Fruit fly (Drosophila melanogaster) whole organism, embryonic: ENCODE results near the gene Actn3.
A peak's percentile ranks its signal among the peaks of the same experiment; 100 is the strongest.

Experiments
- Ada2b ChIP-seq: fragments of 200-800 bp; sonication (Bioruptor generic); IDR thresholded peaks from 2 replicates; pipeline ENCODE4 v1.3.6; 2022; ENCODE audit warnings: missing biosample characterization, missing genetic modification characterization
- Antp ChIP-seq: fragments of 200-800 bp; sonication (Bioruptor generic); optimal IDR thresholded peaks from 3 replicates; lab custom pipeline; 2016; ENCODE audit warnings: missing biosample characterization, missing genetic modification characterization
- Atf-2 ChIP-seq: fragments of 200-800 bp; sonication (Bioruptor generic); optimal IDR thresholded peaks from 2 replicates; lab custom pipeline; 2016; ENCODE audit warnings: missing biosample characterization, missing genetic modification characterization
- CG12104 ChIP-seq: fragments of 200-800 bp; sonication (Bioruptor generic); optimal IDR thresholded peaks from 3 replicates; lab custom pipeline; 2016; ENCODE audit warnings: missing biosample characterization, missing genetic modification characterization
- CG15514 ChIP-seq: fragments of 200-800 bp; sonication (Bioruptor generic); optimal IDR thresholded peaks from 3 replicates; lab custom pipeline; 2017; ENCODE audit warnings: missing biosample characterization, missing genetic modification characterization, mild to moderate bottlenecking, moderate library complexity, missing genetic modification reagents
- CG15601 ChIP-seq: fragments of 200-800 bp; sonication (Bioruptor generic); optimal IDR thresholded peaks from 3 replicates; lab custom pipeline; 2019; ENCODE audit warnings: missing biosample characterization, mild to moderate bottlenecking, missing genetic modification characterization, moderate library complexity
- CG17328 ChIP-seq: fragments of 200-800 bp; sonication (Bioruptor generic); IDR thresholded peaks from 2 replicates; pipeline ENCODE4 v1.3.6; 2022; ENCODE audit warnings: missing biosample characterization, missing genetic modification characterization
- CG17359 ChIP-seq: fragments of 200-800 bp; sonication (Bioruptor generic); optimal IDR thresholded peaks from 3 replicates; lab custom pipeline; 2018; ENCODE audit warnings: missing biosample characterization, mild to moderate bottlenecking, missing genetic modification characterization, moderate library complexity
- CG18011 ChIP-seq: fragments of 200-800 bp; sonication (Bioruptor generic); optimal IDR thresholded peaks from 2 replicates; lab custom pipeline; 2017; ENCODE audit warnings: missing biosample characterization, missing genetic modification characterization, mild to moderate bottlenecking, moderate library complexity, missing genotype
- CG2199 ChIP-seq: fragments of 200-800 bp; sonication (Bioruptor generic); IDR thresholded peaks from 3 replicates; pipeline ENCODE4 v1.3.6; 2022; ENCODE audit warnings: missing biosample characterization, missing genetic modification characterization
- CG2889 ChIP-seq: fragments of 200-800 bp; sonication (Bioruptor generic); IDR thresholded peaks from 3 replicates; pipeline ENCODE4 v1.3.6; 2022; ENCODE audit warnings: missing biosample characterization, missing genetic modification characterization
- CG30431 ChIP-seq: fragments of 200-800 bp; sonication (Bioruptor generic); optimal IDR thresholded peaks from 2 replicates; lab custom pipeline; 2017; ENCODE audit warnings: missing biosample characterization, missing genetic modification characterization
- CG32767 ChIP-seq: fragments of 200-800 bp; sonication (Bioruptor generic); IDR thresholded peaks from 2 replicates; pipeline ENCODE4 v1.3.6; 2022; ENCODE audit warnings: missing biosample characterization, missing genetic modification characterization
- CG34376 ChIP-seq: fragments of 200-800 bp; sonication (Bioruptor generic); optimal IDR thresholded peaks from 2 replicates; lab custom pipeline; 2018; ENCODE audit warnings: missing biosample characterization, mild to moderate bottlenecking, missing genetic modification characterization
- CG3995 ChIP-seq: fragments of 200-800 bp; sonication (Bioruptor generic); optimal IDR thresholded peaks from 3 replicates; lab custom pipeline; 2016; ENCODE audit warnings: missing biosample characterization, missing genetic modification characterization
- CG4328 ChIP-seq: fragments of 200-800 bp; sonication (Bioruptor generic); optimal IDR thresholded peaks from 3 replicates; lab custom pipeline; 2017; ENCODE audit warnings: missing biosample characterization, missing genetic modification reagents, missing genetic modification characterization
- CG4617 ChIP-seq: fragments of 200-800 bp; sonication (Bioruptor generic); optimal IDR thresholded peaks from 3 replicates; lab custom pipeline; 2016; ENCODE audit warnings: missing biosample characterization, missing genetic modification characterization, borderline replicate concordance
- CG8388 ChIP-seq: fragments of 200-800 bp; sonication (Bioruptor generic); optimal IDR thresholded peaks from 2 replicates; lab custom pipeline; 2019; ENCODE audit warnings: missing biosample characterization, mild to moderate bottlenecking, missing genetic modification characterization, moderate library complexity
- CG9727 ChIP-seq: fragments of 200-800 bp; sonication (Bioruptor generic); optimal IDR thresholded peaks from 3 replicates; lab custom pipeline; 2017; ENCODE audit warnings: missing biosample characterization, mild to moderate bottlenecking, missing genetic modification characterization
- CG9797 ChIP-seq: fragments of 200-800 bp; sonication (Bioruptor generic); optimal IDR thresholded peaks from 3 replicates; lab custom pipeline; 2018; ENCODE audit warnings: missing biosample characterization, mild to moderate bottlenecking, missing genetic modification characterization
- CHES-1-like ChIP-seq: fragments of 200-800 bp; sonication (Bioruptor generic); optimal IDR thresholded peaks from 2 replicates; lab custom pipeline; 2016; ENCODE audit warnings: missing biosample characterization, missing genetic modification characterization
- CTCF ChIP-seq: fragments of 200-800 bp; sonication (Bioruptor generic); optimal IDR thresholded peaks from 2 replicates; lab custom pipeline; 2017; ENCODE audit warnings: missing biosample characterization, mild to moderate bottlenecking, missing genetic modification characterization, moderate library complexity
- Dp ChIP-seq: fragments of 200-800 bp; sonication (Bioruptor generic); optimal IDR thresholded peaks from 2 replicates; lab custom pipeline; 2018; ENCODE audit warnings: missing biosample characterization, mild to moderate bottlenecking, missing genetic modification characterization, moderate library complexity
- Ets65A ChIP-seq: fragments of 200-800 bp; sonication (Bioruptor generic); peaks from one replicate; lab custom pipeline; 2016; ENCODE audit warnings: missing biosample characterization, missing genetic modification characterization
- Fer3 ChIP-seq: fragments of 200-800 bp; sonication (Bioruptor generic); optimal IDR thresholded peaks from 2 replicates; lab custom pipeline; 2018; ENCODE audit warnings: missing biosample characterization, mild to moderate bottlenecking, missing genetic modification characterization, moderate library complexity
- H2.0 ChIP-seq: fragments of 200-800 bp; sonication (Bioruptor generic); IDR thresholded peaks from 2 replicates; pipeline ENCODE4 v1.3.6; 2022; ENCODE audit warnings: missing biosample characterization, missing genetic modification characterization
- HLH54F ChIP-seq: fragments of 200-800 bp; sonication (Bioruptor generic); optimal IDR thresholded peaks from 3 replicates; lab custom pipeline; 2016; ENCODE audit warnings: missing biosample characterization, missing genetic modification characterization
- Hr39 ChIP-seq: fragments of >200 bp; optimal IDR thresholded peaks from 2 replicates; lab custom pipeline; 2017
- Meics ChIP-seq: fragments of 200-800 bp; sonication (Bioruptor generic); optimal IDR thresholded peaks from 2 replicates; lab custom pipeline; 2017; ENCODE audit warnings: missing biosample characterization, mild to moderate bottlenecking, missing genetic modification characterization
- Nf-YB ChIP-seq: fragments of 200-800 bp; sonication (Bioruptor generic); optimal IDR thresholded peaks from 3 replicates; lab custom pipeline; 2019; ENCODE audit warnings: missing biosample characterization, mild to moderate bottlenecking, missing genetic modification characterization, moderate library complexity
- Sin3A ChIP-seq: fragments of >200 bp; optimal IDR thresholded peaks from 2 replicates; lab custom pipeline; 2018
- Sry-β ChIP-seq: fragments of 200-800 bp; sonication (Bioruptor generic); optimal IDR thresholded peaks from 2 replicates; lab custom pipeline; 2018; ENCODE audit warnings: missing biosample characterization, mild to moderate bottlenecking, missing genetic modification characterization, moderate library complexity
- Stat92E ChIP-seq, 3 experiments: fragments of >200 bp in 2 of 3; fragments of 200-800 bp in 1 of 3; sonication (Bioruptor generic) in 1 of 3; optimal IDR thresholded peaks; 2 replicates each; lab custom pipeline; 2017 to 2019; ENCODE audit warnings: missing biosample characterization in 3 of 3, missing genetic modification characterization in 3 of 3, mild to moderate bottlenecking in 1 of 3, moderate library complexity in 1 of 3
- YL-1 ChIP-seq: fragments of 200-800 bp; sonication (Bioruptor generic); optimal IDR thresholded peaks from 3 replicates; lab custom pipeline; 2017; ENCODE audit warnings: missing biosample characterization, mild to moderate bottlenecking, missing genetic modification characterization
- amos ChIP-seq: fragments of 200-800 bp; sonication (Bioruptor generic); IDR thresholded peaks from 2 replicates; pipeline ENCODE4 v1.3.6; 2022; ENCODE audit warnings: missing biosample characterization, missing genetic modification characterization; ENCODE audit not compliant: partially characterized antibody
- danr ChIP-seq: fragments of 200-800 bp; sonication (Bioruptor generic); IDR thresholded peaks from 2 replicates; pipeline ENCODE4 v1.3.6; 2022; ENCODE audit warnings: missing biosample characterization, missing genetic modification characterization
- dimm ChIP-seq: fragments of 200-800 bp; sonication (Bioruptor generic); IDR thresholded peaks from 2 replicates; pipeline ENCODE4 v1.3.6; 2022; ENCODE audit warnings: missing biosample characterization, missing genetic modification characterization
- dm ChIP-seq: fragments of 200-800 bp; sonication (Bioruptor generic); optimal IDR thresholded peaks from 3 replicates; lab custom pipeline; 2016; ENCODE audit warnings: missing biosample characterization, missing genetic modification characterization
- emc ChIP-seq: fragments of 200-800 bp; sonication (Bioruptor generic); optimal IDR thresholded peaks from 2 replicates; lab custom pipeline; 2016; ENCODE audit warnings: missing biosample characterization, missing genetic modification characterization
- fru ChIP-seq: fragments of >200 bp; optimal IDR thresholded peaks from 2 replicates; lab custom pipeline; 2017
- gro ChIP-seq: fragments of 200-800 bp; sonication (Bioruptor generic); optimal IDR thresholded peaks from 2 replicates; lab custom pipeline; 2016; ENCODE audit warnings: missing biosample characterization, missing genetic modification characterization
- ind ChIP-seq: fragments of 200-800 bp; sonication (Bioruptor generic); optimal IDR thresholded peaks from 3 replicates; lab custom pipeline; 2016; ENCODE audit warnings: missing biosample characterization, missing genetic modification characterization
- insv ChIP-seq, 2 experiments: fragments of 200-800 bp; sonication (Bioruptor generic); optimal IDR thresholded peaks; 3 replicates each; lab custom pipeline; 2016 to 2018; ENCODE audit warnings: missing biosample characterization in 2 of 2, missing genetic modification characterization in 2 of 2
- lilli ChIP-seq: fragments of 200-800 bp; sonication (Bioruptor generic); optimal IDR thresholded peaks from 3 replicates; lab custom pipeline; 2016; ENCODE audit warnings: missing biosample characterization, missing genetic modification characterization
- pita ChIP-seq: fragments of 200-800 bp; sonication (Bioruptor generic); optimal IDR thresholded peaks from 2 replicates; lab custom pipeline; 2017; ENCODE audit warnings: missing biosample characterization, mild to moderate bottlenecking, missing genetic modification characterization
- ro ChIP-seq: fragments of 200-800 bp; sonication (Bioruptor generic); IDR thresholded peaks from 2 replicates; pipeline ENCODE4 v1.3.6; 2022; ENCODE audit warnings: missing biosample characterization, missing genetic modification characterization
- sc ChIP-seq, 3 experiments: fragments of >200 bp in 2 of 3; fragments of 200-800 bp in 1 of 3; sonication (Bioruptor generic) in 1 of 3; optimal IDR thresholded peaks; 2 replicates in 2 of 3; 3 replicates in 1 of 3; lab custom pipeline; 2017; ENCODE audit warnings: mild to moderate bottlenecking in 1 of 3, missing biosample characterization in 1 of 3, missing genetic modification characterization in 1 of 3, missing genetic modification reagents in 1 of 3
- seq ChIP-seq: fragments of 200-800 bp; sonication (Bioruptor generic); IDR thresholded peaks from 2 replicates; pipeline ENCODE4 v1.3.6; 2022; ENCODE audit warnings: missing biosample characterization, missing genetic modification characterization
- slbo ChIP-seq: fragments of 200-800 bp; sonication (Bioruptor generic); IDR thresholded peaks from 2 replicates; pipeline ENCODE4 v1.3.6; 2022; ENCODE audit warnings: missing biosample characterization, missing genetic modification characterization
- sug ChIP-seq: fragments of 200-800 bp; optimal IDR thresholded peaks from 2 replicates; lab custom pipeline; 2019; ENCODE audit warnings: missing biosample characterization, mild to moderate bottlenecking, missing genetic modification characterization, moderate library complexity
- tup ChIP-seq: fragments of 200-800 bp; sonication (Bioruptor generic); optimal IDR thresholded peaks from 2 replicates; lab custom pipeline; 2016; ENCODE audit warnings: missing biosample characterization, mild to moderate bottlenecking, missing genetic modification characterization, moderate library complexity
- unpg ChIP-seq: fragments of 200-800 bp; sonication (Bioruptor generic); optimal IDR thresholded peaks from 3 replicates; lab custom pipeline; 2018; ENCODE audit warnings: missing biosample characterization, mild to moderate bottlenecking, missing genetic modification characterization, moderate library complexity
- vvl ChIP-seq: fragments of 200-800 bp; sonication (Bioruptor generic); IDR thresholded peaks from 2 replicates; pipeline ENCODE4 v1.3.6; 2022; ENCODE audit warnings: missing biosample characterization, missing genetic modification characterization

The Actn3 gene

DNA sequence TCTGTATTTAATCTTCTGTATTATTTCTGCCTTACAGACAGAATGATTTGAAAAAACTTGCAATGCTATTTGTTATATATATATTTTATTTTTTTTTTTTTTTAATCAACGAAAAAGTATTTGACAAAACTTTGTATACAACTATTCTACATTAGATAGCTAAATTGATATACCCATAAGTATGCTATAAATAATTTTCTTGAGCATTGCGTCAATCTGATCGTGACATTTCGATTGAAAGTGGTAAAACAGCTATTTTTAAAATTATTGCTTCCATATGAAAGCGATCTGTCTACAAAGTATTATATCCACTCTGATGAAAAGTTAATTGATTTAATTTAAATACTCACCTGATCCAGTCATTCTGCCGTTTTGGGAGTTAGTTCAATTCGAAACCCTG is 6.6 kb upstream of the Actn3 start:
- TF ChIP-seq YL-1 (GFP tag; lab: Kevin White, UChicago), result no peak
- TF ChIP-seq Atf-2 (GFP tag; lab: Kevin White, UChicago), result no peak
- no peak for TF ChIP-seq Meics (GFP tag; lab: Kevin White, UChicago)
- no peak for TF ChIP-seq ro (GFP tag; lab: Robert Waterston, UW)
- no peak for TF ChIP-seq Hr39
- TF ChIP-seq CG32767 (GFP tag; lab: Robert Waterston, UW), result no peak
- no peak for TF ChIP-seq amos (GFP tag; lab: Robert Waterston, UW)
- TF ChIP-seq unpg, result no peak
- TF ChIP-seq CG2199 (GFP tag; lab: Robert Waterston, UW), result peak; percentile 13; the same call in 1 of the 3 replicates
- TF ChIP-seq CG4328 (GFP tag; lab: Kevin White, UChicago), result no peak
- no peak for TF ChIP-seq vvl (GFP tag; lab: Robert Waterston, UW)
- no peak for TF ChIP-seq insv (GFP tag; optimal IDR thresholded peaks at IDR 0.05; lab: Kevin White, UChicago)
- TF ChIP-seq CTCF (GFP tag; lab: Kevin White, UChicago), result peak; percentile 20
- TF ChIP-seq H2.0 (GFP tag; lab: Robert Waterston, UW), result no peak
- TF ChIP-seq Dp, result no peak
- TF ChIP-seq CG18011 (GFP tag; lab: Kevin White, UChicago), result no peak
- no peak for TF ChIP-seq sc (optimal IDR thresholded peaks at IDR 0.05; lab: Kevin White, UChicago)
- no peak for TF ChIP-seq sc (GFP tag; optimal IDR thresholded peaks at IDR 0.05; lab: Kevin White, UChicago)
- TF ChIP-seq CG15601 (tag; lab: Kevin White, UChicago), result peak; percentile 98
- no peak for TF ChIP-seq CG9727 (GFP tag; lab: Kevin White, UChicago)
- TF ChIP-seq CG17359, result no peak
- TF ChIP-seq CG4617, result no peak
- TF ChIP-seq slbo, result no peak

DNA sequence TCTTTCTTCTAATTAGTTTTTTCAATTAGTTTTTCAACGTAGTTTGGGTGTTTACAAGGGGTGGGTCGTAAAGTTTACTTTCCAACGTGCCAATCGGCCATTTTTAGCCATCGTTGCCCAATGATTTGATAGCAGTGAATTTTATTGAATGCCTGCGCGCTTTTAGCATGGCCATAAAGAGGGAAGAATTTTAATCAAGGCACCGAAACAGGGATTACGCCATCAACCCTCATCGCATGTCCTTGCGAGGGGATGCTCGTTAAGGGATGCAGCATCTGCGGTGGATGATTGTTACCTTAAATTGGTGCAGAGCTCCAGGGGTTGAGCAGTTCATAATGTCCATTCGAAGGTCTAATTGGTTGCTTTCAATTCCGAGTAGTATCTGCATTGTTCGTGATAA is 5.4 kb upstream of the Actn3 start:
- TF ChIP-seq emc (GFP tag; lab: Kevin White, UChicago), result no peak
- no peak for TF ChIP-seq Sin3A
- TF ChIP-seq dm (GFP tag; lab: Kevin White, UChicago), result no peak
- no peak for TF ChIP-seq CG30431 (GFP tag; lab: Kevin White, UChicago)
- no peak for TF ChIP-seq CG18011 (GFP tag; lab: Kevin White, UChicago)
- TF ChIP-seq CG34376 (GFP tag; lab: Kevin White, UChicago), result no peak
- TF ChIP-seq danr (GFP tag; lab: Robert Waterston, UW), result no peak
- peak; percentile 94 for TF ChIP-seq seq
- TF ChIP-seq CG17328, result no peak
- no peak for TF ChIP-seq CHES-1-like
- no peak for TF ChIP-seq CG8388 (GFP tag; lab: Kevin White, UChicago)
- TF ChIP-seq Ets65A (GFP tag; lab: Kevin White, UChicago), result peak; percentile 23
- no peak for TF ChIP-seq HLH54F (GFP tag; lab: Kevin White, UChicago)
- TF ChIP-seq Ada2b, result no peak
- no peak for TF ChIP-seq CG9797 (GFP tag; lab: Kevin White, UChicago)
- no peak for TF ChIP-seq CG12104 (GFP tag; lab: Kevin White, UChicago)
- TF ChIP-seq lilli (GFP tag; lab: Kevin White, UChicago), result no peak
- TF ChIP-seq Fer3 (tag; lab: Kevin White, UChicago), result no peak
- TF ChIP-seq pita (GFP tag; lab: Kevin White, UChicago), result no peak
- TF ChIP-seq sug, result no peak
- no peak for TF ChIP-seq gro (GFP tag; lab: Kevin White, UChicago)
- no peak for TF ChIP-seq Stat92E (GFP tag; optimal IDR thresholded peaks at IDR 0.05; lab: Kevin White, UChicago)
- no peak for TF ChIP-seq dimm (GFP tag; lab: Robert Waterston, UW)
- no peak for TF ChIP-seq CG3995
- no peak for TF ChIP-seq CG2889 (GFP tag; lab: Robert Waterston, UW)
- no peak for TF ChIP-seq ind (GFP tag; lab: Kevin White, UChicago)
- TF ChIP-seq CG15514 (GFP tag; lab: Kevin White, UChicago), result no peak
- no peak for TF ChIP-seq tup
- TF ChIP-seq Nf-YB (GFP tag; lab: Kevin White, UChicago), result peak; percentile 96
- TF ChIP-seq Antp (GFP tag; lab: Kevin White, UChicago), result no peak
- no peak for TF ChIP-seq Sry-β (GFP tag; lab: Kevin White, UChicago)
- TF ChIP-seq fru (lab: Kevin White, UChicago), result no peak
- no peak for TF ChIP-seq unpg
